Worm (Caenorhabditis elegans): ENCODE results near the gene Y17D7B.2.
"Not testable (repeated sequence)": the region's sequence is repeated elsewhere in the genome, so short reads cannot be mapped to it uniquely, and the experiment has no call there.

The Y17D7B.2 gene

DNA sequence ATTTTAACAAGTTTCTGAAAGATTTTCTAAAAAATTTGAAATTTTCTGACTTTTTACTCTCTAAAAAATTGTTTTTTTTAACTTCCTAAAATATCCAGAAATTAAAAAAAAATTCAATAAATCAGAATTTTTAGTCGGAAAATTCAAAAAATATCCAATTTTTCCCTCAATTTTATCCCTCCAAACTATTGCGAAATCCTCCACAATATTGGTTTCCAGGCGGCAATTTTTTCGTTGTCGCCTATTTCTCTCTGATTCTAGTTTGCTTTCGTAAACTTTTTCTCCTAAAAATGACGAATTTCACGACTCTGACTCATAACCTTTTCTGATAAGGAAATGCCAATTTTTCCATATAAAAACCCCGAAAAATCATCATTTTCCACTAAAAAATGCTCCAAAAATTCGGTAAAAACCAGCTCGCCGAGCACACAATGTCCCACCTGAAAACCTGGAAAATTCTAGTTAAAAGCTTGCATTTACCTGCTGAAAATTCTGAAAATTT lies at the start of gene Y17D7B.2:
Y17D7B.2 (plus strand) TSS at position 323 of the 502 bp plus-strand sequence.
- TF ChIP-seq B0310.2 (tag; optimal IDR thresholded peaks at IDR 0.05) (no peak), hmg-4 (GFP tag; optimal IDR thresholded peaks at IDR 0.05) (no peak), flt-1 (GFP tag; IDR thresholded peaks at IDR 0.05) (no peak), ets-7 (tag; optimal IDR thresholded peaks at IDR 0.05) (no peak), ceh-13 (GFP tag; optimal IDR thresholded peaks at IDR 0.05) (no peak), scrt-1 (GFP tag; IDR thresholded peaks at IDR 0.05) (no peak), F13C5.2 (tag; optimal IDR thresholded peaks at IDR 0.05) (no peak), sea-1 (GFP tag; conservative IDR thresholded peaks at IDR 0.05) (no peak), hmbx-1 (tag; optimal IDR thresholded peaks at IDR 0.05) (no peak), tbx-11 (GFP tag; IDR thresholded peaks at IDR 0.05) (no peak), ceh-36 (tag; optimal IDR thresholded peaks at IDR 0.05) (no peak), aly-1 (tag; optimal IDR thresholded peaks at IDR 0.05) (no peak), tbx-37 (GFP tag; conservative IDR thresholded peaks at IDR 0.05) (no peak)

DNA sequence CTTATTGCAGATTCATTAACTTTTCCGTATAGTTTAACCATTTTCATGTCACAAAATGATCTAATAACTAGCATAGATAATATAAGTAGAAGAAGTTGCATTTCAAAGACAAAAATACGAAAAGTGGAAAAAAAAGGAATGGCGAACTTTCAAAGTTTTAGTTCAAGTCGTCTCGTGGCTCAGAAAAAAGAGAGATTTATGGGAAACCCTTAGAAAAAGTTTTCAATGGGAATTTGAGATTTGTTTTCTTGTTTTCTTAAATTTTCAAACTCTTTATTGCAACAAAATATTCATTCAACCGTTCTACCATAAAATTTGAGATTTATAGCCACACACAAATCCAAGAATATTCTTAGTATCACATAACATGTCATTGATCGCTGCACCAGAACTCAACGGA lies 45.4 kb upstream of the Y17D7B.2 start, which contains the start of gene clec-250:
clec-250 (minus strand) TSS at position 101 of the 400 bp plus-strand sequence.
- TF ChIP-seq F13C5.2 (tag; optimal IDR thresholded peaks at IDR 0.05) (no peak), tra-4 (tag; optimal IDR thresholded peaks at IDR 0.05) (no peak), sea-1 (GFP tag; conservative IDR thresholded peaks at IDR 0.05) (no peak), tbx-37 (GFP tag; conservative IDR thresholded peaks at IDR 0.05) (no peak), flt-1 (GFP tag; IDR thresholded peaks at IDR 0.05) (no peak), B0310.2 (tag; optimal IDR thresholded peaks at IDR 0.05) (no peak), hmg-4 (GFP tag; optimal IDR thresholded peaks at IDR 0.05) (no peak), hmbx-1 (tag; optimal IDR thresholded peaks at IDR 0.05) (no peak), pes-1 (GFP tag; IDR thresholded peaks at IDR 0.05) (no peak), ceh-36 (tag; optimal IDR thresholded peaks at IDR 0.05) (no peak)

DNA sequence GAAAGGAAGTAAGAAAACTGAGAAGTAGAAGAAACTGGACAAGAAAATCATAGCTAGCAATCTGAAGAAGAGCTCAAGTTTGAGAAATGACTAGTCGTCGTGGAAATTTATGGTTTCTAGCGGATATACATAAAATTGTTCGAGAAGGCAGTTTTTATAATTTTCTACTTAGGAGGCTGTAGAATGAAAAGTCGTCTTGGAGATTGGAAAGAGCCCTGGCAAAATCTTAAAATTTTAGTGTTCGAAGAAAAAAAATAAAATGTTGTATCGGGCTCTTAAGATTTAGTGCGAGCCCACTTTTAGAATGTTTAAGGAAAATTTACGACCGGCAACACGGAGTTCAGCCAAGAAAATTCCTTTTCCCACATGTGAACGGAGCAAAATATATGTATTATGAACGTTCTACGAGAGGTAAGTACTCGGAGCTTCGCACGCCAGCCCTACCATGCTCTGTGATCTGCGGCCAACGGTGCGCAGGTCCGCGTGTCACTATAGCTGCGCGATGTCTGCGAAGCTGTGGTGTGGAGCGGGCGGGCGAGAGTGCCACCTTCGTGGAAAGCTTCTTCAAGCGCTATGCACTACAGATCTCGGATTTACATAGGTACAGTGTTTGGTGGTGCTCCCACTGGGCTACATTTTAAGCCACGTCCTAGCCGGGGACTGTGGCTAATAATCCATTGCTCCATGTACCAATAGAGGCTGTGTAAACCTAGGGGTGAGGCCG lies 40.4 kb upstream of the Y17D7B.2 start, which contains the start of gene clec-251:
clec-251 (minus strand) TSS at position 51 of the 724 bp plus-strand sequence.
- TF ChIP-seq B0310.2 (tag; optimal IDR thresholded peaks at IDR 0.05): no peak
- TF ChIP-seq tra-4 (tag; optimal IDR thresholded peaks at IDR 0.05): no peak
- TF ChIP-seq hnd-1 (tag; optimal IDR thresholded peaks at IDR 0.05): no peak
- TF ChIP-seq flt-1 (GFP tag; IDR thresholded peaks at IDR 0.05): no peak
- TF ChIP-seq ets-7 (tag; optimal IDR thresholded peaks at IDR 0.05): no peak
- TF ChIP-seq F13C5.2 (tag; optimal IDR thresholded peaks at IDR 0.05): no peak

DNA sequence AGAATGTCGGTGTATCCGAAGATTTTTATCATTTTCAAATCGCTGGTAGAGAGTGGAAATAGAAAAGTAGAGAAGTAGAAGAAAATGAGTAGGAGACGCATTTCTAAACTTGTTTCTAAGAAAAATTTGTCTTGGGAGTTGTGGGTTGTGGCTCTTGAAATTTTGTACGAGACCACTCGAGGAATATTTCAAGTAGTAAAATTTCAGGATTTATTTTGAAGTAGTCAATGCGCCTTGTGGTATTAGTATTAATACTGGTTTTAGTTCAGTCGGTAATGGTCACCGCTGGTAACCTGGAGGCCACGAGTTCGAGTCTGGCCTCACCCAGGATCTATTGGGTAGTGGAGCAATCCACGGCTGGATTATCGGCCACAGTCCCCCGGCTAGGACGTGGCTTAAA lies 38.8 kb upstream of the Y17D7B.2 start, which contains the start of gene clec-252:
clec-252 (minus strand) TSS at position 101 of the 400 bp plus-strand sequence.
- TF ChIP-seq ama-1 (optimal IDR thresholded peaks at IDR 0.05): no peak
- TF ChIP-seq tbx-37 (GFP tag; conservative IDR thresholded peaks at IDR 0.05): no peak
- no peak for TF ChIP-seq aly-1 (tag; optimal IDR thresholded peaks at IDR 0.05)
- TF ChIP-seq tra-4 (tag; optimal IDR thresholded peaks at IDR 0.05): no peak

DNA sequence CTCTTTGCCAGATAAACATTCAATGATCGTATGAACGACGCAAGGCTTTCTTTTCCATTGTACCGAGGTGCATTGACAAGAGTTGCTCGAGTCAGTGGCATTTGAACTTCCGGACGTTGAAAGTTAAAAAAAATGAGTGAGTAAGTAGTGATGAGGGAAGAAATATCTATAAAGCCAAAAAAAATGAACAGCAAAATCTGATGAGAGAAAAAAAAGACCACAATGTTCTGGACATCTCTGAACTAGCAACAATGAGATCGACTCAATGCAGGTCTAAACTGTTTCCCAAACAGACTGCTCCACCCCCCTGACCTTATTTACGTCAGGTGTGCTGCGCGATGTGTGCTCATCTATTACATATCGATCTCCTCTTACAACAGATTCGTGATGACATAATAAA lies 37.1 kb upstream of the Y17D7B.2 start, which contains the start of the genes F11D11.21 and F11D11.12:
F11D11.21 (minus strand) TSS at position 101 of the 400 bp plus-strand sequence.
F11D11.12 (minus strand) TSS at position 238 of the 400 bp plus-strand sequence.
- TF ChIP-seq sea-1 (GFP tag; conservative IDR thresholded peaks at IDR 0.05) (no peak), hmg-4 (GFP tag; optimal IDR thresholded peaks at IDR 0.05) (no peak), hnd-1 (tag; optimal IDR thresholded peaks at IDR 0.05) (no peak), ceh-13 (GFP tag; optimal IDR thresholded peaks at IDR 0.05) (no peak), hmbx-1 (tag; optimal IDR thresholded peaks at IDR 0.05) (no peak), tra-4 (tag; optimal IDR thresholded peaks at IDR 0.05) (no peak), ets-7 (tag; optimal IDR thresholded peaks at IDR 0.05) (no peak), F13C5.2 (tag; optimal IDR thresholded peaks at IDR 0.05) (no peak), flt-1 (GFP tag; IDR thresholded peaks at IDR 0.05) (no peak), ceh-36 (tag; optimal IDR thresholded peaks at IDR 0.05) (no peak), B0310.2 (tag; optimal IDR thresholded peaks at IDR 0.05) (no peak), pes-1 (GFP tag; IDR thresholded peaks at IDR 0.05) (no peak), aly-1 (tag; optimal IDR thresholded peaks at IDR 0.05) (no peak), ama-1 (optimal IDR thresholded peaks at IDR 0.05) (no peak), tbx-37 (GFP tag; conservative IDR thresholded peaks at IDR 0.05) (no peak), scrt-1 (GFP tag; IDR thresholded peaks at IDR 0.05) (no peak), tbx-11 (GFP tag; IDR thresholded peaks at IDR 0.05) (no peak)

DNA sequence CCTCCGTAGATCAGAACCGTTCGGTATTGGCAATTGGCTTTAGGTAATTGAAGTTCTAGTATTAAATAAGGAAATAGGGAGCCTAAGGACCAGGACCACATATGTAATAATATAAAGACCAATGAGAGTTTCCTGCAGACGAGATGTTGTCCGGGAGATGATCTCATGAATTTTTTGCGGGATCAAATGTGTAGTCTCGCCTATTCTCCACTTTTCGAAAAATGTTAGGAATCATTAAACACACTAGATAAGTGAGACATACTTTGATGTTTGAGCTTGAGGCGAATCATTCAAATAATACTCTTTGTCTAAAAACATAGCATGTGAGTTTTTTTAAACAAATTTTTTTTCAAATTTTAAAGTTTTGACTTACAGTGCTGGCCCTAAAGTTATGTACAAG lies 34.5 kb upstream of the Y17D7B.2 start, which contains the start of gene F11D11.6:
F11D11.6 (minus strand) TSS at position 101 of the 400 bp plus-strand sequence.
- no peak for TF ChIP-seq ceh-13 (GFP tag; optimal IDR thresholded peaks at IDR 0.05)

DNA sequence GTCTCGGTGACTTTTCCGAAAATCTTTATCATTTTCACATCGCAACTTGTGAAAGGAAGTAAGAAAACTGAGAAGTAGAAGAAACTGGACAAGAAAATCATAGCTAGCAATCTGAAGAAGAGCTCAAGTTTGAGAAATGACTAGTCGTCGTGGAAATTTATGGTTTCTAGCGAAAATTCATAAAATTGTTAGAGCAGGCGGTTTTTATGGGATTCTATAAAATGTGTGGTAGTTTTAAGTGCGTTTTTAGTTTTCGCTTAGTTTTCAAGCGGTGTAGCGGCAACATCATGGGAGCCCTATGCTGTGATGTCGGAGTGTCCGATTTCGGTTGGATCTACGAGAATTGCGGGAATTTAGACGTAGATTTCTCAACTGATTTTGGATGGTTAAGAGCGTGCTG lies 33.2 kb upstream of the Y17D7B.2 start, which contains the start of gene clec-254:
clec-254 (minus strand) TSS at position 101 of the 400 bp plus-strand sequence.
- not testable (repeated sequence) for TF ChIP-seq ceh-13 (GFP tag; optimal IDR thresholded peaks at IDR 0.05); F13C5.2 (tag; optimal IDR thresholded peaks at IDR 0.05); aly-1 (tag; optimal IDR thresholded peaks at IDR 0.05)

DNA sequence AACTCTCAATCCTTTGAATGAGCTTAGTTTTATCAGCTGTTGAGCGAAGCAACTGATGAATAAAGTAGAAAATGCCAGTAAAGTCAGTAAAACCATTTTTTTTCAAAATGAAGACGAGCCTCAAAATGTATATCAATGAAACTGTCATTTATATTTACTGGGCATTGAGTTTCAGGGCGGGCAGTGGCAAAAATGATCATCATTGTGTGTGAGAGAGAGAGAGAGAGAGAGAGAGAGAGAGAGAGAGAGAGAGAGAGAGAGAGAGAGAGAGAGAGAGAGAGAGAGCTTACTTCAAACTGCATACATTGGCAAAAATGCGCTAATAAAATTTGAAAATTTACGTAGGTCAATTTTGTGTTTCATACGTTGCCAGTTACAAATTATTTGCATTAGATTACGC lies 27.4 kb upstream of the Y17D7B.2 start, which contains the start of gene F11D11.3:
F11D11.3 (minus strand) TSS at position 101 of the 400 bp plus-strand sequence.
- no peak for TF ChIP-seq F13C5.2 (tag; optimal IDR thresholded peaks at IDR 0.05)
- TF ChIP-seq B0310.2 (tag; optimal IDR thresholded peaks at IDR 0.05): no peak
- TF ChIP-seq aly-1 (tag; optimal IDR thresholded peaks at IDR 0.05): no peak
- TF ChIP-seq ama-1 (optimal IDR thresholded peaks at IDR 0.05): no peak
- TF ChIP-seq ets-7 (tag; optimal IDR thresholded peaks at IDR 0.05): no peak
- no peak for TF ChIP-seq sea-1 (GFP tag; conservative IDR thresholded peaks at IDR 0.05)
- no peak for TF ChIP-seq pes-1 (GFP tag; IDR thresholded peaks at IDR 0.05)
- no peak for TF ChIP-seq flt-1 (GFP tag; IDR thresholded peaks at IDR 0.05)
- no peak for TF ChIP-seq tbx-37 (GFP tag; conservative IDR thresholded peaks at IDR 0.05)
- TF ChIP-seq hmbx-1 (tag; optimal IDR thresholded peaks at IDR 0.05): no peak
- no peak for TF ChIP-seq tra-4 (tag; optimal IDR thresholded peaks at IDR 0.05)
- TF ChIP-seq hmg-4 (GFP tag; optimal IDR thresholded peaks at IDR 0.05): no peak
- TF ChIP-seq tbx-11 (GFP tag; IDR thresholded peaks at IDR 0.05): no peak
- no peak for TF ChIP-seq scrt-1 (GFP tag; IDR thresholded peaks at IDR 0.05)

Measured in whole organism, early embryonic.